Worm (Caenorhabditis elegans) whole organism, L3 larva: ENCODE results near the gene mlcd-1.
A peak's percentile ranks its signal among the peaks of the same experiment; 100 is the strongest.

ENCODE experiments used
- R02D3.7 ChIP-seq: fragments of 150-350 bp; optimal IDR thresholded peaks from 2 replicates; lab custom pipeline; 2014; ENCODE audit warnings: missing biosample characterization, missing genetic modification characterization
- ZK546.5 ChIP-seq: sonication (generic microtip); optimal IDR thresholded peaks from 2 replicates; lab custom pipeline; 2017; ENCODE audit warnings: missing biosample characterization, missing genetic modification characterization
- ceh-28 ChIP-seq: fragments of 150-350 bp; optimal IDR thresholded peaks from 2 replicates; lab custom pipeline; 2014; ENCODE audit warnings: missing biosample characterization, missing genetic modification reagents, missing genetic modification characterization
- ceh-82 ChIP-seq: fragments of 150-350 bp; optimal IDR thresholded peaks from 2 replicates; lab custom pipeline; 2014; ENCODE audit warnings: missing biosample characterization, missing genetic modification characterization
- ceh-9 ChIP-seq: sonication (generic microtip); optimal IDR thresholded peaks from 2 replicates; lab custom pipeline; 2018; ENCODE audit warnings: missing biosample characterization, missing genetic modification characterization
- elt-2 ChIP-seq: sonication (generic microtip); optimal IDR thresholded peaks from 2 replicates; lab custom pipeline; 2016; ENCODE audit warnings: missing genetic modification reagents, mild to moderate bottlenecking, missing genetic modification characterization, missing compliant biosample characterization
- elt-3 ChIP-seq, 3 experiments: fragments of 150-350 bp in 1 of 3; sonication (generic microtip) in 2 of 3; optimal IDR thresholded peaks; 2 replicates in 2 of 3; 4 replicates in 1 of 3; lab custom pipeline; 2014 to 2017; ENCODE audit warnings: missing biosample characterization in 3 of 3, missing genetic modification characterization in 3 of 3
- eor-1 ChIP-seq, 2 experiments: fragments of 150-350 bp; optimal IDR thresholded peaks; 2 replicates each; lab custom pipeline; 2014 to 2018; ENCODE audit warnings: missing biosample characterization in 2 of 2, missing genetic modification characterization in 2 of 2
- fkh-10 ChIP-seq: sonication (generic microtip); optimal IDR thresholded peaks from 2 replicates; lab custom pipeline; 2017; ENCODE audit warnings: missing biosample characterization, missing genetic modification reagents, missing genetic modification characterization
- fos-1 ChIP-seq: fragments of 150-350 bp; optimal IDR thresholded peaks from 2 replicates; lab custom pipeline; 2014; ENCODE audit warnings: missing biosample characterization, missing genetic modification characterization
- hmg-11 ChIP-seq: sonication (generic microtip); optimal IDR thresholded peaks from 2 replicates; lab custom pipeline; 2016; ENCODE audit warnings: missing genetic modification characterization, missing compliant biosample characterization
- jun-1 ChIP-seq: fragments of 150-350 bp; optimal IDR thresholded peaks from 2 replicates; lab custom pipeline; 2014; ENCODE audit warnings: missing biosample characterization, missing genetic modification reagents, missing genetic modification characterization
- lin-15B ChIP-seq: fragments of 150-350 bp; optimal IDR thresholded peaks from 2 replicates; lab custom pipeline; 2014; ENCODE audit warnings: missing biosample characterization, missing genetic modification characterization
- lsy-12 ChIP-seq: sonication (generic microtip); optimal IDR thresholded peaks from 2 replicates; lab custom pipeline; 2016; ENCODE audit warnings: mild to moderate bottlenecking, missing genetic modification characterization, missing compliant biosample characterization
- mdl-1 ChIP-seq: fragments of 150-350 bp; optimal IDR thresholded peaks from 2 replicates; lab custom pipeline; 2014; ENCODE audit warnings: missing biosample characterization, missing genetic modification characterization
- nfya-1 ChIP-seq: sonication (generic microtip); optimal IDR thresholded peaks from 2 replicates; lab custom pipeline; 2017; ENCODE audit warnings: missing genetic modification characterization, mild to moderate bottlenecking, missing compliant biosample characterization, antibody characterized with exemption, moderate library complexity; ENCODE audit not compliant: insufficient read depth
- nhr-11 ChIP-seq: fragments of 150-350 bp; optimal IDR thresholded peaks from 2 replicates; lab custom pipeline; 2014; ENCODE audit warnings: missing biosample characterization, missing genetic modification characterization
- nhr-12 ChIP-seq: fragments of 150-350 bp; optimal IDR thresholded peaks from 2 replicates; lab custom pipeline; 2014; ENCODE audit warnings: missing biosample characterization, missing genetic modification characterization
- nhr-23 ChIP-seq: fragments of 150-350 bp; optimal IDR thresholded peaks from 2 replicates; lab custom pipeline; 2014; ENCODE audit warnings: missing biosample characterization, missing genetic modification reagents, missing genetic modification characterization
- nhr-25 ChIP-seq: sonication (generic microtip); optimal IDR thresholded peaks from 2 replicates; lab custom pipeline; 2017; ENCODE audit warnings: missing biosample characterization, missing genetic modification characterization
- nhr-28 ChIP-seq: fragments of 150-350 bp; optimal IDR thresholded peaks from 2 replicates; lab custom pipeline; 2014; ENCODE audit warnings: missing biosample characterization, missing genetic modification characterization
- nhr-43 ChIP-seq: sonication (generic microtip); optimal IDR thresholded peaks from 2 replicates; lab custom pipeline; 2016; ENCODE audit warnings: mild to moderate bottlenecking, missing genetic modification characterization, missing compliant biosample characterization; ENCODE audit not compliant: poor library complexity, severe bottlenecking
- nhr-76 ChIP-seq: fragments of 150-350 bp; sonication (generic microtip); optimal IDR thresholded peaks from 5 replicates; lab custom pipeline; 2014; ENCODE audit warnings: missing biosample characterization, missing genetic modification characterization
- nhr-77 ChIP-seq: fragments of 150-350 bp; optimal IDR thresholded peaks from 2 replicates; lab custom pipeline; 2014; ENCODE audit warnings: missing biosample characterization, missing genetic modification characterization
- pha-4 ChIP-seq: fragments of 150-350 bp; optimal IDR thresholded peaks from 2 replicates; lab custom pipeline; 2014; ENCODE audit warnings: missing biosample characterization, missing genetic modification reagents, missing genetic modification characterization
- sea-2 ChIP-seq: fragments of 150-350 bp; sonication (generic microtip); optimal IDR thresholded peaks from 4 replicates; lab custom pipeline; 2014; ENCODE audit warnings: missing biosample characterization, missing genetic modification reagents, missing genetic modification characterization
- skn-1 ChIP-seq: fragments of 150-350 bp; optimal IDR thresholded peaks from 2 replicates; lab custom pipeline; 2014; ENCODE audit warnings: missing biosample characterization, missing genetic modification characterization
- tbx-2 ChIP-seq: sonication (generic microtip); optimal IDR thresholded peaks from 2 replicates; lab custom pipeline; 2016; ENCODE audit warnings: mild to moderate bottlenecking, missing genetic modification characterization, missing compliant biosample characterization
- unc-39 ChIP-seq: sonication (generic microtip); optimal IDR thresholded peaks from 4 replicates; lab custom pipeline; 2017; ENCODE audit warnings: missing biosample characterization, missing genetic modification characterization
- unc-62 ChIP-seq: fragments of 150-350 bp; sonication (generic microtip); optimal IDR thresholded peaks from 4 replicates; lab custom pipeline; 2014; ENCODE audit warnings: missing biosample characterization, missing genetic modification reagents, missing genetic modification characterization
- zag-1 ChIP-seq: fragments of 150-350 bp; optimal IDR thresholded peaks from 2 replicates; lab custom pipeline; 2014; ENCODE audit warnings: missing biosample characterization, missing genetic modification characterization
- ztf-11 ChIP-seq: fragments of 150-350 bp; optimal IDR thresholded peaks from 2 replicates; lab custom pipeline; 2014; ENCODE audit warnings: missing biosample characterization, missing genetic modification characterization

The mlcd-1 gene

ce11 chrIII:4595771-4596227 is 27.9 kb upstream of the mlcd-1 start, which contains the start of gene asb-1:
asb-1 (minus strand) TSS chrIII:4595821.
- TF ChIP-seq pha-4 (tag; lab: Kevin White, UChicago) (no peak), sea-2 (no peak), lin-15B (tag; lab: Kevin White, UChicago) (no peak), tbx-2 (tag; lab: Kevin White, UChicago) (no peak)

ce11 chrIII:4594762-4595523 is 27.0 kb upstream of the mlcd-1 start:
- TF ChIP-seq unc-62 (no peak), hmg-11 (tag; lab: Kevin White, UChicago) (no peak), nhr-43 (tag; lab: Kevin White, UChicago) (no peak), lsy-12 (tag; lab: Kevin White, UChicago) (no peak), eor-1 (tag; optimal IDR thresholded peaks at IDR 0.05; lab: Kevin White, UChicago) (no peak), fos-1 (no peak)

- TF ChIP-seq nhr-12 (tag; lab: Kevin White, UChicago) (no peak), ZK546.5 (no peak), R02D3.7 (tag; lab: Kevin White, UChicago) (no peak), zag-1 (no peak), nhr-28 (tag; lab: Kevin White, UChicago) (no peak), elt-3 (tag; optimal IDR thresholded peaks at IDR 0.05; lab: Kevin White, UChicago) (no peak), mdl-1 (tag; lab: Kevin White, UChicago) (no peak), nhr-76 (tag; lab: Kevin White, UChicago) (no peak), unc-39 (no peak), ceh-9 (tag; lab: Kevin White, UChicago) (no peak), hmg-11 (tag; lab: Kevin White, UChicago) (no peak)
Observed at ce11 chrIII:4594324-4594723, 26.4 kb upstream of the mlcd-1 start, which contains the start of gene apc-11. apc-11 (minus strand) TSS chrIII:4594424.

ce11 chrIII:4593098-4593697 is 25.3 kb upstream of the mlcd-1 start, which contains the start of gene erh-2:
erh-2 (plus strand) TSS chrIII:4593231.
- no peak for TF ChIP-seq hmg-11 (tag; lab: Kevin White, UChicago)
- TF ChIP-seq ztf-11 (tag; lab: Kevin White, UChicago) = no peak
- no peak for TF ChIP-seq ZK546.5
- no peak for TF ChIP-seq jun-1 (tag; lab: Kevin White, UChicago)
- no peak for TF ChIP-seq pha-4 (tag; lab: Kevin White, UChicago)
- TF ChIP-seq nhr-11 (tag; lab: Kevin White, UChicago) = no peak

ce11 chrIII:4587177-4587576 is 19.2 kb upstream of the mlcd-1 start, which contains the start of the genes F35G12.7 and smc-4:
F35G12.7 (minus strand) TSS chrIII:4587330.
smc-4 (plus strand) TSS chrIII:4587501.
- peak; percentile 73 for TF ChIP-seq nhr-23
- TF ChIP-seq pha-4 (tag; lab: Kevin White, UChicago) = peak; percentile 73
- TF ChIP-seq nfya-1 (tag; lab: Kevin White, UChicago) = peak; percentile 90
- TF ChIP-seq ceh-9 (tag; lab: Kevin White, UChicago) = no peak
- TF ChIP-seq ceh-82 = no peak
- no peak for TF ChIP-seq skn-1 (tag; lab: Kevin White, UChicago)
- peak; percentile 9 for TF ChIP-seq ceh-28 (tag; lab: Kevin White, UChicago)
- TF ChIP-seq ZK546.5 = no peak
- TF ChIP-seq fkh-10 (GFP tag; lab: Kevin White, UChicago) = no peak
- TF ChIP-seq nhr-77 (tag; lab: Kevin White, UChicago) = no peak
- peak; percentile 32 for TF ChIP-seq nhr-25 (tag; lab: Kevin White, UChicago)
- peak; percentile 26 for TF ChIP-seq lin-15B (tag; lab: Kevin White, UChicago)
- TF ChIP-seq sea-2 = no peak
- TF ChIP-seq elt-2 (tag; lab: Kevin White, UChicago) = peak; percentile 25
